Worm (Caenorhabditis elegans) whole organism, mixed stage, embryonic: ENCODE measurements around the gene acd-3.
A peak's percentile ranks its signal among the peaks of the same experiment; 100 is the strongest.

Experiments used
- M03D4.4 ChIP-seq: sonication (generic microtip); optimal IDR thresholded peaks from 2 replicates; lab custom pipeline; 2017; ENCODE audit warnings: mild to moderate bottlenecking, missing genetic modification characterization, missing compliant biosample characterization
- bed-3 ChIP-seq: fragments of 200-800 bp; sonication (Bioruptor generic); optimal IDR thresholded peaks from 3 replicates; lab custom pipeline; 2018; ENCODE audit warnings: mild to moderate bottlenecking, missing genetic modification characterization, moderate library complexity, missing compliant biosample characterization
- blmp-1 ChIP-seq: fragments of 150-350 bp; optimal IDR thresholded peaks from 2 replicates; lab custom pipeline; 2014; ENCODE audit warnings: missing biosample characterization, missing genetic modification characterization
- ceh-39 ChIP-seq: fragments of 150-350 bp; optimal IDR thresholded peaks from 2 replicates; lab custom pipeline; 2014; ENCODE audit warnings: missing biosample characterization, missing genetic modification characterization
- ceh-43 ChIP-seq: fragments of 200-800 bp; sonication (Bioruptor generic); optimal IDR thresholded peaks from 2 replicates; lab custom pipeline; 2018; ENCODE audit warnings: mild to moderate bottlenecking, missing genetic modification characterization, moderate library complexity, missing compliant biosample characterization
- ceh-83 ChIP-seq: fragments of 200-800 bp; sonication (Bioruptor generic); optimal IDR thresholded peaks from 2 replicates; lab custom pipeline; 2018; ENCODE audit warnings: mild to moderate bottlenecking, missing genetic modification characterization, missing compliant biosample characterization
- ces-1 ChIP-seq: fragments of 150-350 bp; optimal IDR thresholded peaks from 2 replicates; lab custom pipeline; 2014; ENCODE audit warnings: missing biosample characterization, missing genetic modification reagents, missing genetic modification characterization
- cnd-1 ChIP-seq: fragments of 200-800 bp; sonication (Bioruptor generic); optimal IDR thresholded peaks from 2 replicates; lab custom pipeline; 2018; ENCODE audit warnings: mild to moderate bottlenecking, missing genetic modification characterization, missing compliant biosample characterization
- drap-1 ChIP-seq: fragments of 200-800 bp; sonication (Bioruptor generic); optimal IDR thresholded peaks from 3 replicates; lab custom pipeline; 2018; ENCODE audit warnings: mild to moderate bottlenecking, missing genetic modification characterization, missing compliant biosample characterization
- elt-1 ChIP-seq: sonication (generic microtip); optimal IDR thresholded peaks from 2 replicates; lab custom pipeline; 2017; ENCODE audit warnings: missing genetic modification characterization, mild to moderate bottlenecking, missing compliant biosample characterization, antibody characterized with exemption, moderate library complexity, borderline replicate concordance; ENCODE audit not compliant: insufficient read depth
- elt-3 ChIP-seq: fragments of 150-350 bp; optimal IDR thresholded peaks from 2 replicates; lab custom pipeline; 2014; ENCODE audit warnings: missing biosample characterization, missing genetic modification characterization
- flh-1 ChIP-seq: fragments of 200-800 bp; sonication (Bioruptor generic); optimal IDR thresholded peaks from 2 replicates; lab custom pipeline; 2018; ENCODE audit warnings: mild to moderate bottlenecking, missing genetic modification characterization, moderate library complexity, missing compliant biosample characterization
- hlh-1 ChIP-seq: fragments of 150-350 bp; optimal IDR thresholded peaks from 2 replicates; lab custom pipeline; 2014; ENCODE audit warnings: missing biosample characterization, missing genetic modification reagents, missing genetic modification characterization
- lin-13 ChIP-seq: fragments of 150-350 bp; optimal IDR thresholded peaks from 2 replicates; lab custom pipeline; 2014; ENCODE audit warnings: missing biosample characterization, missing genetic modification characterization
- lin-32 ChIP-seq: fragments of 200-800 bp; sonication (Bioruptor generic); optimal IDR thresholded peaks from 2 replicates; lab custom pipeline; 2018; ENCODE audit warnings: mild to moderate bottlenecking, missing genetic modification characterization, missing compliant biosample characterization
- lsy-2 ChIP-seq: fragments of 150-350 bp; optimal IDR thresholded peaks from 2 replicates; lab custom pipeline; 2014; ENCODE audit warnings: missing biosample characterization, missing genetic modification characterization
- mep-1 ChIP-seq: fragments of 150-350 bp; optimal IDR thresholded peaks from 2 replicates; lab custom pipeline; 2017; ENCODE audit warnings: missing biosample characterization, missing genetic modification reagents, missing genetic modification characterization, inconsistent platforms
- mls-2 ChIP-seq: sonication (generic microtip); optimal IDR thresholded peaks from 2 replicates; lab custom pipeline; 2016; ENCODE audit warnings: mild to moderate bottlenecking, missing genetic modification characterization, moderate library complexity, missing compliant biosample characterization
- nhr-12 ChIP-seq: fragments of 150-350 bp; optimal IDR thresholded peaks from 2 replicates; lab custom pipeline; 2014; ENCODE audit warnings: missing biosample characterization, missing genetic modification characterization
- nhr-2 ChIP-seq: fragments of 150-350 bp; optimal IDR thresholded peaks from 2 replicates; lab custom pipeline; 2014; ENCODE audit warnings: missing biosample characterization, missing genetic modification characterization
- nhr-237 ChIP-seq: fragments of 150-350 bp; optimal IDR thresholded peaks from 2 replicates; lab custom pipeline; 2014; ENCODE audit warnings: missing biosample characterization, missing genetic modification characterization
- nhr-28 ChIP-seq: fragments of 150-350 bp; optimal IDR thresholded peaks from 2 replicates; lab custom pipeline; 2014; ENCODE audit warnings: missing biosample characterization, missing genetic modification characterization
- nhr-76 ChIP-seq: sonication (generic microtip); optimal IDR thresholded peaks from 2 replicates; lab custom pipeline; 2017; ENCODE audit warnings: missing biosample characterization, missing genetic modification characterization
- pha-4 ChIP-seq: fragments of 150-350 bp; optimal IDR thresholded peaks from 2 replicates; lab custom pipeline; 2018; ENCODE audit warnings: missing biosample characterization, missing genetic modification reagents, missing genetic modification characterization
- sem-2 ChIP-seq: fragments of 200-800 bp; sonication (Bioruptor generic); optimal IDR thresholded peaks from 2 replicates; lab custom pipeline; 2018; ENCODE audit warnings: mild to moderate bottlenecking, missing genetic modification characterization, missing compliant biosample characterization
- snpc-4 ChIP-seq: fragments of 150-350 bp; optimal IDR thresholded peaks from 2 replicates; lab custom pipeline; 2014; ENCODE audit warnings: missing biosample characterization, missing genetic modification characterization
- sptf-1 ChIP-seq: sonication (generic microtip); optimal IDR thresholded peaks from 2 replicates; lab custom pipeline; 2017; ENCODE audit warnings: mild to moderate bottlenecking, missing genetic modification characterization, moderate library complexity, missing compliant biosample characterization
- tbx-8 ChIP-seq: fragments of 200-800 bp; sonication (Bioruptor generic); optimal IDR thresholded peaks from 2 replicates; lab custom pipeline; 2018; ENCODE audit warnings: mild to moderate bottlenecking, missing genetic modification characterization, moderate library complexity, missing compliant biosample characterization
- unc-120 ChIP-seq: sonication (generic microtip); optimal IDR thresholded peaks from 2 replicates; lab custom pipeline; 2017; ENCODE audit warnings: missing genetic modification characterization, missing compliant biosample characterization; ENCODE audit not compliant: poor library complexity, severe bottlenecking
- unc-39 ChIP-seq: fragments of 150-350 bp; optimal IDR thresholded peaks from 2 replicates; lab custom pipeline; 2014; ENCODE audit warnings: missing biosample characterization, missing genetic modification characterization
- unc-62 ChIP-seq: fragments of 150-350 bp; optimal IDR thresholded peaks from 2 replicates; lab custom pipeline; 2014; ENCODE audit warnings: missing biosample characterization, missing genetic modification reagents, missing genetic modification characterization
- zip-8 ChIP-seq: fragments of 150-350 bp; optimal IDR thresholded peaks from 2 replicates; lab custom pipeline; 2014; ENCODE audit warnings: missing biosample characterization, missing genetic modification characterization
- ztf-11 ChIP-seq: fragments of 150-350 bp; optimal IDR thresholded peaks from 2 replicates; lab custom pipeline; 2014; ENCODE audit warnings: missing biosample characterization, missing genetic modification characterization

The acd-3 gene

ce11 chrX:14812061-14812460 lies 37.0 kb upstream of the acd-3 start, which contains the start of gene T04C10.3:
T04C10.3 (plus strand) TSS chrX:14812361.
- no peak for TF ChIP-seq cnd-1
- TF ChIP-seq lin-13 (tag; lab: Kevin White, UChicago) = no peak
- no peak for TF ChIP-seq flh-1
- TF ChIP-seq ces-1 (GFP tag; lab: Kevin White, UChicago) = no peak
- no peak for TF ChIP-seq drap-1
- TF ChIP-seq mep-1 (tag; lab: Kevin White, UChicago) = no peak
- TF ChIP-seq mls-2 (tag; lab: Kevin White, UChicago) = no peak
- TF ChIP-seq unc-62 (GFP tag; lab: Kevin White, UChicago) = no peak
- TF ChIP-seq nhr-28 = no peak
- TF ChIP-seq pha-4 (tag; lab: Kevin White, UChicago) = no peak
- no peak for TF ChIP-seq M03D4.4 (tag; lab: Kevin White, UChicago)
- TF ChIP-seq lin-32 = no peak
- TF ChIP-seq, all 35 proteins: peak for 0

ce11 chrX:14813398-14813797 lies 35.7 kb upstream of the acd-3 start:
- no peak for TF ChIP-seq nhr-76 (tag; lab: Kevin White, UChicago)
- TF ChIP-seq ztf-11 (tag; lab: Kevin White, UChicago) = no peak
- peak; percentile 49 for TF ChIP-seq pha-4 (tag; lab: Kevin White, UChicago)
- TF ChIP-seq ces-1 (GFP tag; lab: Kevin White, UChicago) = peak; percentile 63
- TF ChIP-seq ceh-83 (GFP tag; lab: Kevin White, UChicago) = no peak
- TF ChIP-seq ceh-43 (GFP tag; lab: Kevin White, UChicago) = no peak
- TF ChIP-seq sptf-1 (tag; lab: Kevin White, UChicago) = no peak
- no peak for TF ChIP-seq lin-13 (tag; lab: Kevin White, UChicago)
- no peak for TF ChIP-seq nhr-2 (tag; lab: Kevin White, UChicago)
- TF ChIP-seq mls-2 (tag; lab: Kevin White, UChicago) = no peak
- TF ChIP-seq flh-1 = no peak
- TF ChIP-seq elt-1 (tag; lab: Kevin White, UChicago) = no peak
- no peak for TF ChIP-seq cnd-1
- TF ChIP-seq unc-39 = no peak
- no peak for TF ChIP-seq tbx-8 (GFP tag; lab: Kevin White, UChicago)
- no peak for TF ChIP-seq nhr-28
- TF ChIP-seq unc-62 (GFP tag; lab: Kevin White, UChicago) = no peak
- TF ChIP-seq blmp-1 = no peak
- no peak for TF ChIP-seq unc-120 (tag; lab: Kevin White, UChicago)
- TF ChIP-seq lsy-2 (tag; lab: Kevin White, UChicago) = no peak
- TF ChIP-seq nhr-237 = peak; percentile 75
- TF ChIP-seq drap-1 = peak; percentile 5
- no peak for TF ChIP-seq M03D4.4 (tag; lab: Kevin White, UChicago)
- peak; percentile 64 for TF ChIP-seq mep-1 (tag; lab: Kevin White, UChicago)
- TF ChIP-seq zip-8 (tag; lab: Kevin White, UChicago) = no peak
- no peak for TF ChIP-seq ceh-39 (tag; lab: Kevin White, UChicago)
- no peak for TF ChIP-seq sem-2 (GFP tag; lab: Kevin White, UChicago)
- TF ChIP-seq elt-3 (tag; lab: Kevin White, UChicago) = no peak
- no peak for TF ChIP-seq nhr-12 (tag; lab: Kevin White, UChicago)
- TF ChIP-seq bed-3 (GFP tag; lab: Kevin White, UChicago) = no peak
- peak; percentile 33 for TF ChIP-seq hlh-1

ce11 chrX:14815412-14815811 lies 33.7 kb upstream of the acd-3 start:
- TF ChIP-seq elt-3 (tag; lab: Kevin White, UChicago) = no peak
- TF ChIP-seq ztf-11 (tag; lab: Kevin White, UChicago) = no peak
- no peak for TF ChIP-seq lin-32
- TF ChIP-seq nhr-76 (tag; lab: Kevin White, UChicago) = no peak
- no peak for TF ChIP-seq ceh-83 (GFP tag; lab: Kevin White, UChicago)
- no peak for TF ChIP-seq cnd-1
- TF ChIP-seq sptf-1 (tag; lab: Kevin White, UChicago) = peak; percentile 19
- TF ChIP-seq zip-8 (tag; lab: Kevin White, UChicago) = no peak
- TF ChIP-seq nhr-2 (tag; lab: Kevin White, UChicago) = no peak
- TF ChIP-seq flh-1 = no peak
- TF ChIP-seq blmp-1 = no peak
- TF ChIP-seq ces-1 (GFP tag; lab: Kevin White, UChicago) = peak; percentile 27

ce11 chrX:14816717-14817116 lies 32.4 kb upstream of the acd-3 start:
- TF ChIP-seq snpc-4 (no peak), elt-1 (tag; lab: Kevin White, UChicago) (no peak), nhr-12 (tag; lab: Kevin White, UChicago) (no peak), sem-2 (GFP tag; lab: Kevin White, UChicago) (no peak), M03D4.4 (tag; lab: Kevin White, UChicago) (no peak), drap-1 (no peak), mep-1 (tag; lab: Kevin White, UChicago) (no peak), unc-62 (GFP tag; lab: Kevin White, UChicago) (no peak), nhr-76 (tag; lab: Kevin White, UChicago) (no peak), blmp-1 (no peak), ztf-11 (tag; lab: Kevin White, UChicago) (no peak), sptf-1 (tag; lab: Kevin White, UChicago) (no peak), ceh-83 (GFP tag; lab: Kevin White, UChicago) (no peak)
